Fruit fly (Drosophila melanogaster): Measurements from ENCODE around the gene Mcm3.

Mcm3 gene

DNA sequence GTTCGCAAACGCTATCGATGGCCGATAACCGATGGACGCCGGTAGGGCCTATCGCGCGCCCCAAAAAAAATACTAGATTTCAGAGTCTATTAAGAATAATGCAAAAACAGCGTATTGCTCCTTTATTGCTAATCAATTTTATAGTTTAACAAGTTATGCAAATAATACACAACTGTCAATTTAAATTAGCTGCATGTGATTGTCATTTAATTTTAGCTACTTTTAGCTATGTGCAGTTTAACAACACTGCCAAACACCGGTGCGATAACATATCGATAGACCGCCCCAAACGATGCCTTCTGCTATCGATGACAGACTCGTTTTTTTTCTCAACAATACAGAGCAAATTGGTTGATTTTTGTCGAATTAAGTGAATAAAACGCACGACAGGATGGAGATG lies 14.7 kb upstream of the Mcm3 start, which contains the start of the genes Cdk7 and snf (continued):
- peak; percentile 21 for TF ChIP-seq dmrt11E (tag; optimal IDR thresholded peaks at IDR 0.05)
- TF ChIP-seq grau (tag; optimal IDR thresholded peaks at IDR 0.05) = peak; percentile 33
- TF ChIP-seq usp (GFP tag; optimal IDR thresholded peaks at IDR 0.05) = no peak
- TF ChIP-seq CG2129 (GFP tag; IDR thresholded peaks at IDR 0.05; ENCODE audit: partially characterized antibody) = peak; percentile 74
- TF ChIP-seq Lhr (GFP tag; optimal IDR thresholded peaks at IDR 0.05) = peak; percentile 24
- peak; percentile 83 for TF ChIP-seq knrl (GFP tag; IDR thresholded peaks at IDR 0.05; ENCODE audit: partially characterized antibody)
- TF ChIP-seq Trl (optimal IDR thresholded peaks at IDR 0.05) = no peak
- peak; percentile 41 for TF ChIP-seq Trl (GFP tag; optimal IDR thresholded peaks at IDR 0.05)
- TF ChIP-seq Bdp1 (GFP tag; optimal IDR thresholded peaks at IDR 0.05) = no peak
- peak; percentile 79 for TF ChIP-seq Doc3 (GFP tag; IDR thresholded peaks at IDR 0.05; ENCODE audit: partially characterized antibody)
- TF ChIP-seq Max (GFP tag; optimal IDR thresholded peaks at IDR 0.05) = peak; percentile 53
- TF ChIP-seq CG14860 (GFP tag; IDR thresholded peaks at IDR 0.05; ENCODE audit: partially characterized antibody) = peak; percentile 87; the same call in 2 of the 3 replicates
- no peak for TF ChIP-seq CG10147 (GFP tag; optimal IDR thresholded peaks at IDR 0.05)
- TF ChIP-seq CG30403 (GFP tag; optimal IDR thresholded peaks at IDR 0.05) = peak; percentile 63
- TF ChIP-seq CG12744 (GFP tag; optimal IDR thresholded peaks at IDR 0.05) = peak; percentile 47
- TF ChIP-seq unpg (GFP tag; optimal IDR thresholded peaks at IDR 0.05) = no peak
- peak; percentile 80 for TF ChIP-seq stwl (tag; optimal IDR thresholded peaks at IDR 0.05)
- TF ChIP-seq CoRest (tag; optimal IDR thresholded peaks at IDR 0.05) = peak; percentile 40
- TF ChIP-seq jumu (GFP tag; optimal IDR thresholded peaks at IDR 0.05) = peak; percentile 56
- TF ChIP-seq CG6813 (GFP tag; optimal IDR thresholded peaks at IDR 0.05) = no peak
- TF ChIP-seq CG10366 (GFP tag; IDR thresholded peaks at IDR 0.05) = 0 out of 2 replicates have a peak, but pooled peaks have one; percentile 11
- TF ChIP-seq Nf-YC (tag; optimal IDR thresholded peaks at IDR 0.05) = peak; percentile 36
- TF ChIP-seq az2 (GFP tag; optimal IDR thresholded peaks at IDR 0.05) = peak; percentile 34
- peak; percentile 78 for TF ChIP-seq CG16863 (GFP tag; optimal IDR thresholded peaks at IDR 0.05)
- peak; percentile 36; the same call in 1 of the 2 replicates for TF ChIP-seq CG4404 (GFP tag; IDR thresholded peaks at IDR 0.05)
- TF ChIP-seq Rx (GFP tag; IDR thresholded peaks at IDR 0.05) = no peak
- TF ChIP-seq bsh (GFP tag; optimal IDR thresholded peaks at IDR 0.05) = peak in 1 of 2 experiments; percentile 2

DNA sequence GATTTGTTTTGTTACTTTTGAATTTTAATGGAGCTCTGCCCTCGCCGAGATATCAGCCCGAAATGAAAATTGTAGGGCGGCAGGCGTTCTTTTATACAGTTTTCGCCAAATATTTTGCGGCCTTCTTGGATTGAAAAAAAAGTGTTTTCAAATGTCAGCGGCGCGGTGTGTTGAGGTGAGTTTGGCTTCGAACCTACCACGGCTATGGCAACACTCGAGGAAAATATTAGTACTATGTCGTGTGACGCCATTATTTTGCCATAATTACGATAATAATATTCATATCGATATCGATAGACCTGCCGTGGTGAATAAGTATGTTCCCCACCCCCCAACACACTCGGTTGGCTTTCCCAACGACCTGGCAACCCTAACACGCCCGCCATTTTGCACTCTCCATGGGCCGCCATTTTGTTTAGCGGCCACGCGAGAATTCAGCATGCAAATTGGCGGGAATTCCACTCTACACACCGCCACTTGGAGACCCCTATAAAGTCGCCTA lies 11.8 kb upstream of the Mcm3 start, which contains the start of the genes TrxT and dhd:
Gene TrxT (minus strand): TSS at position 51 of the 502 bp plus-strand sequence.
Gene dhd (plus strand): TSS at position 334 of the 502 bp plus-strand sequence.
- TF ChIP-seq CG3065 (GFP tag; optimal IDR thresholded peaks at IDR 0.05) = no peak
- TF ChIP-seq ash1 (GFP tag; optimal IDR thresholded peaks at IDR 0.05) = no peak
- no peak for TF ChIP-seq nerfin-2 (GFP tag; IDR thresholded peaks at IDR 0.05; ENCODE audit: partially characterized antibody)
- peak; percentile 77 for TF ChIP-seq CoRest (tag; optimal IDR thresholded peaks at IDR 0.05)
- no peak for TF ChIP-seq ara (GFP tag; IDR thresholded peaks at IDR 0.05)
- TF ChIP-seq CG12744 (GFP tag; optimal IDR thresholded peaks at IDR 0.05) = peak; percentile 30
- no peak for TF ChIP-seq Doc2 (GFP tag; IDR thresholded peaks at IDR 0.05)
- peak; percentile 38 for TF ChIP-seq Meics (GFP tag; optimal IDR thresholded peaks at IDR 0.05)
- no peak for TF ChIP-seq emc (GFP tag; optimal IDR thresholded peaks at IDR 0.05)
- TF ChIP-seq danr (GFP tag; IDR thresholded peaks at IDR 0.05) = no peak
- TF ChIP-seq Nf-YB (GFP tag; optimal IDR thresholded peaks at IDR 0.05) = no peak
- TF ChIP-seq dm (GFP tag; optimal IDR thresholded peaks at IDR 0.05) = peak; percentile 89
- TF ChIP-seq cato (GFP tag; optimal IDR thresholded peaks at IDR 0.05; ENCODE audit: borderline replicate concordance) = no peak
- 0 out of 4 replicates have a peak, but pooled peaks have one; percentile 62 for TF ChIP-seq chinmo (GFP tag; IDR thresholded peaks at IDR 0.05; ENCODE audit: partially characterized antibody)
- peak; percentile 53; the same call in 1 of the 3 replicates for TF ChIP-seq so (GFP tag; IDR thresholded peaks at IDR 0.05)
- no peak for TF ChIP-seq insv (GFP tag; optimal IDR thresholded peaks at IDR 0.05)
- TF ChIP-seq MESR4 (GFP tag; optimal IDR thresholded peaks at IDR 0.05) = peak; percentile 5
- no peak for TF ChIP-seq tup (GFP tag; optimal IDR thresholded peaks at IDR 0.05)
- no peak for TF ChIP-seq Dip2 (GFP tag; IDR thresholded peaks at IDR 0.05)
- TF ChIP-seq CG6854 (GFP tag; optimal IDR thresholded peaks at IDR 0.05) = no peak
- TF ChIP-seq CG10366 (GFP tag; IDR thresholded peaks at IDR 0.05) = 0 out of 2 replicates have a peak, but pooled peaks have one; percentile 18
- TF ChIP-seq CG5180 (GFP tag; optimal IDR thresholded peaks at IDR 0.05) = no peak
- no peak; the same call in 1 of the 2 replicates for TF ChIP-seq sob (GFP tag; IDR thresholded peaks at IDR 0.05)
- TF ChIP-seq ac (GFP tag; optimal IDR thresholded peaks at IDR 0.05) = no peak
- TF ChIP-seq cg (GFP tag; optimal IDR thresholded peaks at IDR 0.05) = no peak
- TF ChIP-seq twi (tag; optimal IDR thresholded peaks at IDR 0.05) = no peak
